Worm (Caenorhabditis elegans) whole organism, L4 larva: Measurements from ENCODE around the gene F53A10.2.

Experiments
- F44E2.7 ChIP-seq: fragments of 200-800 bp; sonication (Bioruptor generic); IDR thresholded peaks from 2 replicates; pipeline ENCODE4 v2.1.2; 2022; ENCODE audit warnings: missing genetic modification characterization, missing compliant biosample characterization
- R02D3.7 ChIP-seq: fragments of 150-350 bp; sonication (generic microtip); optimal IDR thresholded peaks from 3 replicates; lab custom pipeline; 2014; ENCODE audit warnings: missing biosample characterization, missing genetic modification characterization
- aly-2 ChIP-seq: sonication (generic microtip); optimal IDR thresholded peaks from 2 replicates; lab custom pipeline; 2018; ENCODE audit warnings: missing biosample characterization, missing genetic modification characterization
- ama-1 ChIP-seq: fragments of 150-350 bp; optimal IDR thresholded peaks from 2 replicates; lab custom pipeline; 2014; ENCODE audit warnings: inconsistent platforms, mixed read lengths
- dve-1 ChIP-seq: sonication (generic microtip); optimal IDR thresholded peaks from 2 replicates; lab custom pipeline; 2017; ENCODE audit warnings: antibody characterized with exemption, mild to moderate bottlenecking, missing genetic modification characterization, missing compliant biosample characterization; ENCODE audit not compliant: insufficient read depth
- fos-1 ChIP-seq: fragments of 150-350 bp; optimal IDR thresholded peaks from 2 replicates; lab custom pipeline; 2014; ENCODE audit warnings: missing biosample characterization, missing genetic modification characterization
- hlh-30 ChIP-seq: sonication (generic microtip); optimal IDR thresholded peaks from 2 replicates; lab custom pipeline; 2017; ENCODE audit warnings: antibody characterized with exemption, mild to moderate bottlenecking, missing genetic modification characterization, missing compliant biosample characterization; ENCODE audit not compliant: insufficient read depth
- lsy-2 ChIP-seq, 2 experiments: fragments of 150-350 bp in 1 of 2; sonication (generic microtip) in 1 of 2; optimal IDR thresholded peaks; 2 replicates each; lab custom pipeline; 2014 to 2017; ENCODE audit warnings: missing biosample characterization in 2 of 2, missing genetic modification characterization in 2 of 2
- nhr-237 ChIP-seq: sonication (generic microtip); optimal IDR thresholded peaks from 2 replicates; lab custom pipeline; 2017; ENCODE audit warnings: missing biosample characterization, missing genetic modification characterization
- nhr-76 ChIP-seq: fragments of 150-350 bp; optimal IDR thresholded peaks from 2 replicates; lab custom pipeline; 2014; ENCODE audit warnings: missing biosample characterization, missing genetic modification characterization
- pha-4 ChIP-seq, 2 experiments: fragments of 150-350 bp in 1 of 2; fragments of 200-800 bp in 1 of 2; sonication (Bioruptor generic) in 1 of 2; IDR thresholded peaks in 1 of 2; optimal IDR thresholded peaks in 1 of 2; 2 replicates each; pipeline versions ENCODE4 v1.3.6 to Lab custom; 2014 to 2022; ENCODE audit warnings: missing genetic modification characterization in 2 of 2, missing genetic modification reagents in 2 of 2, missing biosample characterization in 1 of 2, missing compliant biosample characterization in 1 of 2
- unc-130 ChIP-seq: sonication (generic microtip); optimal IDR thresholded peaks from 2 replicates; lab custom pipeline; 2016; ENCODE audit warnings: missing genetic modification reagents, missing genetic modification characterization, missing compliant biosample characterization
- zag-1 ChIP-seq: fragments of 150-350 bp; optimal IDR thresholded peaks from 2 replicates; lab custom pipeline; 2014; ENCODE audit warnings: missing biosample characterization, missing genetic modification characterization
- ztf-11 ChIP-seq: fragments of 150-350 bp; optimal IDR thresholded peaks from 2 replicates; lab custom pipeline; 2014; ENCODE audit warnings: missing biosample characterization, missing genetic modification characterization

ce11 chrII:1239433-1240020 lies 42.4 kb downstream of the F53A10.2 start:
- TF ChIP-seq unc-130 (no peak), ama-1 (lab: Kevin White, UChicago) (no peak), aly-2 (tag; lab: Kevin White, UChicago) (no peak), zag-1 (tag; lab: Kevin White, UChicago) (no peak), nhr-76 (tag; lab: Kevin White, UChicago) (no peak), F44E2.7 (GFP tag; lab: Robert Waterston, UW) (no peak), hlh-30 (tag; lab: Kevin White, UChicago) (peak; percentile 33), ztf-11 (no peak), nhr-237 (no peak), R02D3.7 (no peak), dve-1 (tag; lab: Kevin White, UChicago) (peak; percentile 64), fos-1 (tag; lab: Kevin White, UChicago) (no peak), pha-4 (GFP tag; IDR thresholded peaks at IDR 0.05; lab: Robert Waterston, UW) (no peak; the same call in none of the 2 replicates), pha-4 (tag; optimal IDR thresholded peaks at IDR 0.05; lab: Kevin White, UChicago) (no peak), lsy-2 (tag; optimal IDR thresholded peaks at IDR 0.05; lab: Kevin White, UChicago) (peak; percentile 19 to 33)
